Worm (Caenorhabditis elegans) whole organism, young adult: ENCODE data around the gene fbxa-22.

ENCODE experiments used
- F49E8.2 ChIP-seq: sonication (generic microtip); optimal IDR thresholded peaks from 3 replicates; lab custom pipeline; 2017; ENCODE audit warnings: missing genetic modification characterization, mild to moderate bottlenecking, missing compliant biosample characterization, antibody characterized with exemption, moderate library complexity; ENCODE audit not compliant: insufficient read depth
- F52B5.7 ChIP-seq: sonication (generic microtip); optimal IDR thresholded peaks from 2 replicates; lab custom pipeline; 2016; ENCODE audit warnings: mild to moderate bottlenecking, missing genetic modification characterization, missing compliant biosample characterization
- F55B11.4 ChIP-seq: sonication (generic microtip); optimal IDR thresholded peaks from 2 replicates; lab custom pipeline; 2016; ENCODE audit warnings: missing compliant biosample characterization, missing genetic modification characterization, borderline replicate concordance; ENCODE audit not compliant: insufficient read depth
- ZK185.1 ChIP-seq: sonication (generic microtip); optimal IDR thresholded peaks from 2 replicates; lab custom pipeline; 2016; ENCODE audit warnings: mild to moderate bottlenecking, missing genetic modification characterization, missing compliant biosample characterization; ENCODE audit not compliant: poor library complexity, severe bottlenecking
- aptf-3 ChIP-seq: fragments of 200-800 bp; sonication (Bioruptor generic); IDR thresholded peaks from 2 replicates; pipeline ENCODE4 v1.3.6; 2022; ENCODE audit warnings: missing genetic modification characterization, missing compliant biosample characterization
- attf-5 ChIP-seq: fragments of 200-800 bp; sonication (Bioruptor generic); optimal IDR thresholded peaks from 2 replicates; lab custom pipeline; 2018; ENCODE audit warnings: mild to moderate bottlenecking, missing genetic modification characterization, missing compliant biosample characterization
- attf-6 ChIP-seq: fragments of 200-800 bp; sonication (Bioruptor generic); IDR thresholded peaks from 2 replicates; pipeline ENCODE4 v1.3.6; 2022; ENCODE audit warnings: missing genetic modification reagents, missing genetic modification characterization, missing compliant biosample characterization
- bed-1 ChIP-seq: fragments of 200-800 bp; sonication (Bioruptor generic); IDR thresholded peaks from 2 replicates; pipeline ENCODE4 v1.3.6; 2022; ENCODE audit warnings: missing genetic modification reagents, missing genetic modification characterization, missing compliant biosample characterization
- cebp-1 ChIP-seq, 2 experiments: fragments of 200-800 bp in 1 of 2; sonication (Bioruptor generic) in 1 of 2; sonication (generic microtip) in 1 of 2; IDR thresholded peaks in 1 of 2; optimal IDR thresholded peaks in 1 of 2; 2 replicates each; pipeline versions ENCODE4 v1.3.6 to Lab custom; 2017 to 2022; ENCODE audit warnings: missing compliant biosample characterization in 2 of 2, missing genetic modification characterization in 2 of 2, mild to moderate bottlenecking in 1 of 2, missing genetic modification reagents in 1 of 2, moderate library complexity in 1 of 2
- ceh-79 ChIP-seq: sonication (generic microtip); optimal IDR thresholded peaks from 2 replicates; lab custom pipeline; 2017; ENCODE audit warnings: mild to moderate bottlenecking, missing genetic modification characterization, missing compliant biosample characterization
- die-1 ChIP-seq: sonication (generic microtip); optimal IDR thresholded peaks from 2 replicates; lab custom pipeline; 2016; ENCODE audit warnings: missing genotype, mild to moderate bottlenecking, missing genetic modification characterization, missing compliant biosample characterization
- dpl-1 ChIP-seq: fragments of 150-350 bp; optimal IDR thresholded peaks from 2 replicates; lab custom pipeline; 2014; ENCODE audit warnings: missing biosample characterization, missing genetic modification reagents, missing genetic modification characterization
- him-1 ChIP-seq: sonication (generic microtip); optimal IDR thresholded peaks from 2 replicates; lab custom pipeline; 2016; ENCODE audit warnings: missing genotype, missing genetic modification reagents, missing genetic modification characterization, missing compliant biosample characterization
- hlh-12 ChIP-seq: sonication (generic microtip); optimal IDR thresholded peaks from 2 replicates; lab custom pipeline; 2016; ENCODE audit warnings: missing genetic modification characterization, missing compliant biosample characterization
- hrde-1 ChIP-seq: sonication (generic microtip); optimal IDR thresholded peaks from 2 replicates; lab custom pipeline; 2016; ENCODE audit warnings: missing genetic modification characterization, mild to moderate bottlenecking, missing compliant biosample characterization, moderate library complexity, missing genotype, missing genetic modification reagents, borderline replicate concordance
- let-607 ChIP-seq, 2 experiments: fragments of 200-800 bp in 1 of 2; sonication (Bioruptor generic) in 1 of 2; sonication (generic microtip) in 1 of 2; optimal IDR thresholded peaks; 2 replicates each; lab custom pipeline; 2016 to 2018; ENCODE audit warnings: mild to moderate bottlenecking in 2 of 2, missing compliant biosample characterization in 2 of 2, missing genetic modification characterization in 2 of 2, moderate library complexity in 2 of 2, missing genotype in 1 of 2
- lsy-27 ChIP-seq: sonication (generic microtip); optimal IDR thresholded peaks from 2 replicates; lab custom pipeline; 2017; ENCODE audit warnings: missing genetic modification characterization, mild to moderate bottlenecking, missing compliant biosample characterization, antibody characterized with exemption, missing genotype, borderline replicate concordance; ENCODE audit not compliant: insufficient read depth
- mes-4 ChIP-seq: sonication (generic microtip); optimal IDR thresholded peaks from 2 replicates; lab custom pipeline; 2016; ENCODE audit warnings: missing genotype, missing genetic modification characterization, missing compliant biosample characterization
- mxl-1 ChIP-seq: sonication (generic microtip); optimal IDR thresholded peaks from 2 replicates; lab custom pipeline; 2016; ENCODE audit warnings: missing genetic modification characterization, missing compliant biosample characterization
- nhr-179 ChIP-seq: sonication (generic microtip); optimal IDR thresholded peaks from 2 replicates; lab custom pipeline; 2016; ENCODE audit warnings: mild to moderate bottlenecking, missing genetic modification characterization, missing compliant biosample characterization
- nhr-80 ChIP-seq: sonication (generic microtip); optimal IDR thresholded peaks from 2 replicates; lab custom pipeline; 2016; ENCODE audit warnings: missing genetic modification characterization, missing compliant biosample characterization
- nhr-90 ChIP-seq: sonication (generic microtip); optimal IDR thresholded peaks from 2 replicates; lab custom pipeline; 2016; ENCODE audit warnings: missing genotype, mild to moderate bottlenecking, missing genetic modification characterization, missing compliant biosample characterization
- rec-8 ChIP-seq, 2 experiments: sonication (generic microtip); optimal IDR thresholded peaks; 2 replicates each; lab custom pipeline; 2016; ENCODE audit warnings: mild to moderate bottlenecking in 2 of 2, missing genetic modification characterization in 2 of 2, missing genetic modification reagents in 2 of 2, missing genotype in 2 of 2, missing biosample characterization in 1 of 2, missing compliant biosample characterization in 1 of 2, moderate library complexity in 1 of 2
- sptf-2 ChIP-seq: fragments of 200-800 bp; sonication (Bioruptor generic); optimal IDR thresholded peaks from 2 replicates; lab custom pipeline; 2018; ENCODE audit warnings: mild to moderate bottlenecking, missing genetic modification characterization, missing compliant biosample characterization
- unc-62 ChIP-seq: fragments of 150-350 bp; optimal IDR thresholded peaks from 2 replicates; lab custom pipeline; 2014; ENCODE audit warnings: missing biosample characterization, missing genetic modification reagents, missing genetic modification characterization
- xnd-1 ChIP-seq: sonication (generic microtip); optimal IDR thresholded peaks from 2 replicates; lab custom pipeline; 2016; ENCODE audit warnings: missing genotype, missing genetic modification reagents, missing genetic modification characterization, missing compliant biosample characterization
- zfh-2 ChIP-seq: fragments of 200-800 bp; sonication (Bioruptor generic); conservative IDR thresholded peaks from 2 replicates; pipeline ENCODE4 v1.3.6; 2022; ENCODE audit warnings: missing genetic modification reagents, missing genetic modification characterization, missing compliant biosample characterization
- ztf-28 ChIP-seq: fragments of 200-800 bp; sonication (Bioruptor generic); IDR thresholded peaks from 2 replicates; pipeline ENCODE4 v1.3.6; 2022; ENCODE audit warnings: missing genetic modification reagents, missing genetic modification characterization, missing compliant biosample characterization

The fbxa-22 gene

ce11 chrIII:931405-931804 lies 7.3 kb upstream of the fbxa-22 start:
- TF ChIP-seq F52B5.7 (tag; lab: Kevin White, UChicago) = peak; percentile 60
- TF ChIP-seq xnd-1 (tag; lab: Kevin White, UChicago) = peak; percentile 18
- peak; percentile 66 for TF ChIP-seq die-1 (tag; lab: Kevin White, UChicago)
- peak; percentile 46 for TF ChIP-seq mes-4 (tag; lab: Kevin White, UChicago)
- peak; percentile 22 for TF ChIP-seq F55B11.4 (tag; lab: Kevin White, UChicago)
- peak; percentile 33 for TF ChIP-seq hrde-1 (tag; lab: Kevin White, UChicago)
- peak; percentile 89 for TF ChIP-seq nhr-179
- peak; percentile 51 for TF ChIP-seq mxl-1
- TF ChIP-seq hlh-12 (tag; lab: Kevin White, UChicago) = peak; percentile 75
- TF ChIP-seq ceh-79 (tag; lab: Kevin White, UChicago) = peak; percentile 73
- peak in 1 of 2 experiments; percentile 62 for TF ChIP-seq rec-8 (tag; optimal IDR thresholded peaks at IDR 0.05; lab: Kevin White, UChicago)

- no peak for TF ChIP-seq aptf-3 (GFP tag; lab: Robert Waterston, UW)
- peak; percentile 71 for TF ChIP-seq nhr-80 (tag; lab: Kevin White, UChicago)
- peak in 1 of 2 experiments; percentile 2 for TF ChIP-seq let-607 (tag; optimal IDR thresholded peaks at IDR 0.05; lab: Kevin White, UChicago)
- no peak for TF ChIP-seq bed-1
- peak; percentile 68 for TF ChIP-seq unc-62 (GFP tag; lab: Kevin White, UChicago)
- TF ChIP-seq cebp-1 (GFP tag; IDR thresholded peaks at IDR 0.05; lab: Robert Waterston, UW) = peak; percentile 69; the same call in 1 of the 2 replicates
- TF ChIP-seq cebp-1 (tag; optimal IDR thresholded peaks at IDR 0.05; lab: Kevin White, UChicago) = peak; percentile 60
Measured at ce11 chrIII:936037-936507, 2.6 kb upstream of the fbxa-22 start, which contains the start of gene fbxa-55. Gene fbxa-55, minus strand, starts transcription at chrIII:936087.

- TF ChIP-seq mes-4 (tag; lab: Kevin White, UChicago) (no peak), let-607 (tag; optimal IDR thresholded peaks at IDR 0.05; lab: Kevin White, UChicago) (no peak), lsy-27 (tag; lab: Kevin White, UChicago) (no peak)
- TF ChIP-seq, all 124 proteins: peak for 0
Measured at ce11 chrIII:937961-938360, 708 bp upstream of the fbxa-22 start, which contains the start of gene fbxa-56. Gene fbxa-56, minus strand, starts transcription at chrIII:938061.

- TF ChIP-seq zfh-2 = peak; percentile 64
- no peak for TF ChIP-seq attf-6
Measured at ce11 chrIII:941958-942357, 3.3 kb downstream of the fbxa-22 start.

ce11 chrIII:943426-943927 lies 4.8 kb downstream of the fbxa-22 start, which contains the start of gene fbxa-59:
Gene fbxa-59, minus strand, starts transcription at chrIII:943476.
- no peak for TF ChIP-seq sptf-2 (GFP tag; lab: Kevin White, UChicago)
- peak; percentile 65; the same call in 1 of the 2 replicates for TF ChIP-seq cebp-1 (GFP tag; IDR thresholded peaks at IDR 0.05; lab: Robert Waterston, UW)
- TF ChIP-seq cebp-1 (tag; optimal IDR thresholded peaks at IDR 0.05; lab: Kevin White, UChicago) = peak; percentile 56
- peak; percentile 55 for TF ChIP-seq nhr-80 (tag; lab: Kevin White, UChicago)
- peak in 1 of 2 experiments; percentile 2 for TF ChIP-seq let-607 (tag; optimal IDR thresholded peaks at IDR 0.05; lab: Kevin White, UChicago)
- TF ChIP-seq unc-62 (GFP tag; lab: Kevin White, UChicago) = peak; percentile 67
- TF ChIP-seq ceh-79 (tag; lab: Kevin White, UChicago) = no peak

- TF ChIP-seq cebp-1 (GFP tag; IDR thresholded peaks at IDR 0.05; lab: Robert Waterston, UW) (peak; percentile 88), cebp-1 (tag; optimal IDR thresholded peaks at IDR 0.05; lab: Kevin White, UChicago) (peak; percentile 78), unc-62 (GFP tag; lab: Kevin White, UChicago) (peak; percentile 60), nhr-80 (tag; lab: Kevin White, UChicago) (peak; percentile 79), F49E8.2 (tag; lab: Kevin White, UChicago) (no peak), dpl-1 (GFP tag; lab: Kevin White, UChicago) (no peak), ZK185.1 (no peak), aptf-3 (GFP tag; lab: Robert Waterston, UW) (no peak), attf-5 (GFP tag; lab: Kevin White, UChicago) (peak; percentile 27), ztf-28 (GFP tag; lab: Robert Waterston, UW) (no peak), nhr-90 (tag; lab: Kevin White, UChicago) (no peak), him-1 (tag; lab: Kevin White, UChicago) (no peak)
- TF ChIP-seq, all 124 proteins: peak for 4
Measured at ce11 chrIII:946250-946725, 7.6 kb downstream of the fbxa-22 start, which contains the start of gene fbxa-60. Gene fbxa-60, minus strand, starts transcription at chrIII:946300.
